Fruit fly (Drosophila melanogaster): ENCODE results near the gene for.

The for gene

dm6 chr2L:3628819-3629218, 27.9 kb downstream of the for start (continued):
- TF ChIP-seq D19A (tag; optimal IDR thresholded peaks at IDR 0.05) = no peak
- TF ChIP-seq CG15601 (tag; optimal IDR thresholded peaks at IDR 0.05) = no peak
- peak in 1 of 2 experiments; percentile 43 for TF ChIP-seq crp (GFP tag; optimal IDR thresholded peaks at IDR 0.05)
- no peak for TF ChIP-seq ham (GFP tag; IDR thresholded peaks at IDR 0.05)
- peak; percentile 64 for TF ChIP-seq CG4424 (GFP tag; optimal IDR thresholded peaks at IDR 0.05)
- no peak for TF ChIP-seq Mes4 (GFP tag; optimal IDR thresholded peaks at IDR 0.05)
- peak; percentile 87 for TF ChIP-seq ara (GFP tag; IDR thresholded peaks at IDR 0.05)
- TF ChIP-seq pfk (GFP tag; optimal IDR thresholded peaks at IDR 0.05) = peak; percentile 77
- peak; percentile 86 for TF ChIP-seq fd102C (GFP tag; optimal IDR thresholded peaks at IDR 0.05)
- TF ChIP-seq CG31441 (GFP tag; IDR thresholded peaks at IDR 0.05) = peak; percentile 69; the same call in 1 of the 2 replicates
- peak; percentile 23 for TF ChIP-seq CG7928 (GFP tag; optimal IDR thresholded peaks at IDR 0.05)
- peak; percentile 66 for TF ChIP-seq CG7745 (tag; optimal IDR thresholded peaks at IDR 0.05)
- peak; percentile 72 for TF ChIP-seq CG10979 (tag; optimal IDR thresholded peaks at IDR 0.05)
- TF ChIP-seq org-1 (GFP tag; optimal IDR thresholded peaks at IDR 0.05) = peak; percentile 84
- TF ChIP-seq sens-2 (GFP tag; IDR thresholded peaks at IDR 0.05) = peak; percentile 43; the same call in 1 of the 2 replicates
- TF ChIP-seq Lim3 (GFP tag; IDR thresholded peaks at IDR 0.05) = no peak
- TF ChIP-seq CG1233 (GFP tag; optimal IDR thresholded peaks at IDR 0.05) = peak; percentile 92
- TF ChIP-seq pita (GFP tag; optimal IDR thresholded peaks at IDR 0.05) = no peak
- peak; percentile 59 for TF ChIP-seq CG13894 (tag; optimal IDR thresholded peaks at IDR 0.05)
- peak; percentile 13 for TF ChIP-seq vfl (GFP tag; optimal IDR thresholded peaks at IDR 0.05)
- peak; percentile 78 for TF ChIP-seq CG6683 (GFP tag; optimal IDR thresholded peaks at IDR 0.05)
- TF ChIP-seq da (GFP tag; optimal IDR thresholded peaks at IDR 0.05) = no peak
- peak; percentile 93 for TF ChIP-seq lab (GFP tag; optimal IDR thresholded peaks at IDR 0.05)
- TF ChIP-seq her (GFP tag; optimal IDR thresholded peaks at IDR 0.05) = peak; percentile 58
- no peak for TF ChIP-seq emc (GFP tag; optimal IDR thresholded peaks at IDR 0.05)
- no peak for TF ChIP-seq CG7963 (GFP tag; IDR thresholded peaks at IDR 0.05; ENCODE audit: partially characterized antibody)
- TF ChIP-seq CG18011 (GFP tag; optimal IDR thresholded peaks at IDR 0.05) = peak; percentile 70
- peak; percentile 32 for TF ChIP-seq CG30403 (GFP tag; optimal IDR thresholded peaks at IDR 0.05)
- peak in 1 of 3 experiments; percentile 88 for TF ChIP-seq lola (GFP tag; optimal IDR thresholded peaks at IDR 0.05)
- TF ChIP-seq Bgb (GFP tag; IDR thresholded peaks at IDR 0.05; ENCODE audit: partially characterized antibody) = no peak
- peak; percentile 85 for TF ChIP-seq gcm (GFP tag; optimal IDR thresholded peaks at IDR 0.05)
- TF ChIP-seq Sry-β (GFP tag; optimal IDR thresholded peaks at IDR 0.05) = peak; percentile 27
- TF ChIP-seq Dek (tag; optimal IDR thresholded peaks at IDR 0.05) = peak; percentile 30
- TF ChIP-seq insv (GFP tag; optimal IDR thresholded peaks at IDR 0.05) = no peak
- TF ChIP-seq BtbVII (GFP tag; optimal IDR thresholded peaks at IDR 0.05) = peak; percentile 91
- no peak; the same call in 2 of the 3 replicates for TF ChIP-seq H15 (GFP tag; IDR thresholded peaks at IDR 0.05)
- peak; percentile 41 for TF ChIP-seq CG7556 (GFP tag; optimal IDR thresholded peaks at IDR 0.05)
- no peak for TF ChIP-seq CG10959 (GFP tag; IDR thresholded peaks at IDR 0.05)
- peak; percentile 96 for TF ChIP-seq CG7987 (GFP tag; optimal IDR thresholded peaks at IDR 0.05)
- no peak for TF ChIP-seq CG13287 (GFP tag; IDR thresholded peaks at IDR 0.05; ENCODE audit: partially characterized antibody)
- TF ChIP-seq CG15479 (GFP tag; optimal IDR thresholded peaks at IDR 0.05) = peak; percentile 60
- peak; percentile 57 for TF ChIP-seq gsb (GFP tag; IDR thresholded peaks at IDR 0.05)
- peak; percentile 41 for TF ChIP-seq CG12659 (GFP tag; optimal IDR thresholded peaks at IDR 0.05)
- TF ChIP-seq HmgD (GFP tag; optimal IDR thresholded peaks at IDR 0.05) = no peak
- peak; percentile 67 for TF ChIP-seq dmrt11E (tag; optimal IDR thresholded peaks at IDR 0.05)
- peak; percentile 97 for TF ChIP-seq odd (GFP tag; optimal IDR thresholded peaks at IDR 0.05)
- no peak for TF ChIP-seq Doc2 (GFP tag; IDR thresholded peaks at IDR 0.05)
- TF ChIP-seq sug (tag; optimal IDR thresholded peaks at IDR 0.05) = peak; percentile 42
- TF ChIP-seq Atf6 (GFP tag; IDR thresholded peaks at IDR 0.05) = peak; percentile 60
- no peak for TF ChIP-seq Dip3 (GFP tag; optimal IDR thresholded peaks at IDR 0.05)
